Worm (Caenorhabditis elegans) whole organism, L3 larva: ENCODE data around the gene oma-1.

Experiments used
- ama-1 ChIP-seq: fragments of 150-350 bp; optimal IDR thresholded peaks from 2 replicates; lab custom pipeline; 2018
- daf-12 ChIP-seq: fragments of 150-350 bp; optimal IDR thresholded peaks from 2 replicates; lab custom pipeline; 2014; ENCODE audit warnings: missing biosample characterization, missing genetic modification reagents, missing genetic modification characterization
- fkh-10 ChIP-seq: sonication (generic microtip); optimal IDR thresholded peaks from 2 replicates; lab custom pipeline; 2017; ENCODE audit warnings: missing biosample characterization, missing genetic modification reagents, missing genetic modification characterization
- nhr-11 ChIP-seq: fragments of 150-350 bp; optimal IDR thresholded peaks from 2 replicates; lab custom pipeline; 2014; ENCODE audit warnings: missing biosample characterization, missing genetic modification characterization
- nhr-12 ChIP-seq: fragments of 150-350 bp; optimal IDR thresholded peaks from 2 replicates; lab custom pipeline; 2014; ENCODE audit warnings: missing biosample characterization, missing genetic modification characterization
- nhr-28 ChIP-seq: fragments of 150-350 bp; optimal IDR thresholded peaks from 2 replicates; lab custom pipeline; 2014; ENCODE audit warnings: missing biosample characterization, missing genetic modification characterization
- pha-4 ChIP-seq: fragments of 150-350 bp; optimal IDR thresholded peaks from 2 replicates; lab custom pipeline; 2014; ENCODE audit warnings: missing biosample characterization, missing genetic modification reagents, missing genetic modification characterization
- unc-39 ChIP-seq: sonication (generic microtip); optimal IDR thresholded peaks from 4 replicates; lab custom pipeline; 2017; ENCODE audit warnings: missing biosample characterization, missing genetic modification characterization
- unc-62 ChIP-seq: fragments of 150-350 bp; sonication (generic microtip); optimal IDR thresholded peaks from 4 replicates; lab custom pipeline; 2014; ENCODE audit warnings: missing biosample characterization, missing genetic modification reagents, missing genetic modification characterization
- zag-1 ChIP-seq: fragments of 150-350 bp; optimal IDR thresholded peaks from 2 replicates; lab custom pipeline; 2014; ENCODE audit warnings: missing biosample characterization, missing genetic modification characterization
- ztf-11 ChIP-seq: fragments of 150-350 bp; optimal IDR thresholded peaks from 2 replicates; lab custom pipeline; 2014; ENCODE audit warnings: missing biosample characterization, missing genetic modification characterization

DNA sequence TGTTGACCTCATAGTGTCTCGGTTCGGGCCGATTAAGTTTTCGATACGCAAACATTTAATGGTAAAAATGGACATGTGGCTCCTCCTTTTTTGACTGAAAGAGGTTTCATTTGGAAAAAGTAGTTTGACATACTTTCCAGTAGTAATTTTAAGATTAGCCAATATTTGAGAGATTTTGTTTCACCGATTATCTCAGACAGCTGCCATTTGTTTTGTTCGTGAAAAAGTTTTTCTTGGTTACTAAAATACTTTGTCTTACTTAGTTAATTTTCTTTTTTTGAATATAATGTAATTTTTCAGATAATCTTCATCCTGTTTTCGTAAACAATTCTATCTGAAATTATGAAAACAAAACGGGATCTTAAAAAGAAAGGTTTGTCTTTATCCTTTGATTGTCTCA, 2.5 kb upstream of the oma-1 start, which contains the start of gene C09G9.5:
- TF ChIP-seq zag-1 (tag; lab: Kevin White, UChicago) (no peak), ama-1 (lab: Kevin White, UChicago) (no peak), nhr-11 (no peak), pha-4 (no peak), unc-62 (no peak), unc-39 (tag; lab: Kevin White, UChicago) (no peak), nhr-28 (tag; lab: Kevin White, UChicago) (no peak), ztf-11 (tag; lab: Kevin White, UChicago) (no peak), fkh-10 (GFP tag; lab: Kevin White, UChicago) (no peak), nhr-12 (tag; lab: Kevin White, UChicago) (no peak), daf-12 (tag; lab: Kevin White, UChicago) (no peak)
